Fruit fly (Drosophila melanogaster) whole organism: ENCODE data around the gene OtopLa.

ENCODE experiments used
- CG8478 ChIP-seq: fragments of >200 bp; optimal IDR thresholded peaks from 2 replicates; lab custom pipeline; 2018; ENCODE audit warnings: inconsistent platforms
- Dll ChIP-seq: fragments of >200 bp; optimal IDR thresholded peaks from 2 replicates; lab custom pipeline; 2017
- EcR ChIP-seq, 2 experiments: fragments of >200 bp; optimal IDR thresholded peaks; 2 replicates each; lab custom pipeline; 2017; ENCODE audit warnings: missing biosample characterization in 2 of 2, missing genetic modification characterization in 2 of 2, missing genetic modification reagents in 2 of 2
- pan ChIP-seq: fragments of >200 bp; optimal IDR thresholded peaks from 2 replicates; lab custom pipeline; 2017
- psq ChIP-seq: fragments of >200 bp; optimal IDR thresholded peaks from 2 replicates; lab custom pipeline; 2017
- usp ChIP-seq: fragments of >200 bp; optimal IDR thresholded peaks from 2 replicates; lab custom pipeline; 2017; ENCODE audit warnings: missing biosample characterization, missing genetic modification characterization, mixed read lengths

OtopLa gene

DNA sequence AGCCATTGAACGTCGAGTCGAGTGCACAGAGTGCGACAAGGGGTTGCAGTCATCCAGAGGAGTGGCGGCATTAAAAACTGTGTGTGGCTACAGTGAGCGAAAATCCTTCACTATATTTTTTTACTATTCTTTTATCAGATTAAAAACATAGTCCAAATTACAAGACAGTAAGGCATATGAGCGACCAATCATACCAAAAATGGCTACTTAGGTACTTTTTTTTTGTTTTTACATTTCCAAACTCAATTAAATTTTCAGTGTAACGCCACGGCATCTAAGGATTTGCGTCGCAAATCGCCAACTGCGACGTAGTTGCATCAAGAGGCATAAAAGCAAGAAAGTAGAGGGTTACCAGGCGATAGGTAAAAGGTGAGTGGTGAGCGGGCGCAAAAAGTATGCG, 9.2 kb downstream of the OtopLa start:
- no peak for TF ChIP-seq usp (GFP tag; lab: Kevin White, UChicago)
- no peak for TF ChIP-seq CG8478 (lab: Kevin White, UChicago)

DNA sequence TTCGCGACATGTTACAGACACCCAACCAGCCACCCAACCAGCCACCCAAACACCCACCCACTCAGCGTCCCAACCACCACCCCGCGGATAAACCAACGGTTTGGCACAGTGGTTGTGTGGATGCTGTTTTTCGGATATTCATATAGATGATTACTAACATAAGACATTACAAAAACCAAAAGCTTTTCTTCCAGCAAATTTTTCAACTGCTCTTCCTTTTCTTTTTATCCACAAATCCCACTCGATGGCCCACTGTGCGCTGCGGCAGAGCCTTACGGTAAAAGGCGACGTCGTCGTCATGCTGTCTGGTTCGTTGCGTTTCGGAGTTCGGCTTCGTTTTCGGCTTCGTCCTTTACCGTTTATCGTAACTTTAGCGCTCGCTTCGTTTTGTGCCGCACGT, 9.7 kb downstream of the OtopLa start:
- TF ChIP-seq Dll (no peak), pan (lab: Kevin White, UChicago) (no peak), usp (GFP tag; lab: Kevin White, UChicago) (no peak), CG8478 (lab: Kevin White, UChicago) (no peak), EcR (GFP tag; optimal IDR thresholded peaks at IDR 0.05; lab: Kevin White, UChicago) (no peak), psq (lab: Kevin White, UChicago) (no peak)

DNA sequence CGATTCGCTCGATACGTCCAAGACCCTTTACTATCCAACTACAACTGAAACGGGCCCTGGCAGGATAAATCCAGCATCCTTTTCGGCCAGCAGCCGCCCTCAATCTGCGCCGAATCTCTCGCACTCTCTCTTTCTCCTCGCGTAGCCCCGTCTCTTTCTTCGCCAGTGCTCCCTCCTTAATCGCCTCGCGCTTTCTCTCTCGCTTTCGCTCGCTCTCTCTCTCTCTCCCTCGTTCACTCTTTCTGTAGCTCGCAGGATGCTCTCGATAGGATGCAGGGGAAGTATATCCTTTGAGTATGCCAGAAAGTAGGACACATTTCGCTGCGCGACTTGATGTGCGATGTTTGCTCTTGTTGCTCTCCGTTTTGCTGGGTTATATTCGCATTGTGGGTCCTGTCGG, 10.7 kb downstream of the OtopLa start:
- TF ChIP-seq EcR (GFP tag; optimal IDR thresholded peaks at IDR 0.05; lab: Kevin White, UChicago) = no peak
- no peak for TF ChIP-seq pan (lab: Kevin White, UChicago)
- TF ChIP-seq Dll = no peak
- no peak for TF ChIP-seq psq (lab: Kevin White, UChicago)
- TF ChIP-seq usp (GFP tag; lab: Kevin White, UChicago) = no peak
- no peak for TF ChIP-seq CG8478 (lab: Kevin White, UChicago)

DNA sequence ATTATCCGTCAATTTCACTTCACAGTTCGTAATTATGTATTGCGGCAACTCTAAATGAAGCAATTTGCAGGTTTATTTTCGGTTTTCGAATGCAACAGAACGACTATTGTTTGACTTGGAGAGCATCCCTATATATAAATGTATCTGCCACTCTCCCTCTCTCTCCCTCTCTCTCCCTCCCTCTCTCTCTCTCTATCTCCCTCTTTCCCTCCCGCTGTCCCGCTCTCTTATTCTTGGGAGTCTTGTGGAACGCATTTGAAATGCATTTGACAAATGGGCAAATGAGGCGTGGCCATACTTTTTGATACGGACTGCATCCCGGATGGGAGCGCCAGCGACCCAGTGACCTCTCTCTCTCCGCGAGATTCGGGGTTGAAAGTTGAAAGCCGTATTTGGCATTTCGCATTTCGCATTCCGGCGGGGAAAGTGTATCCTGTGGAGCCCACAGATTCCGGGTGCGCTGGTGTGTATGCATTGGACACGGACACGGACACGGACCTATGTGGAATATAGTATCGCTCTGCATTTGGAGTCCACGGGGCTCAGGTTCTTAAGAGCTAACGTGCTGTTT, 11.7 kb downstream of the OtopLa start:
- no peak for TF ChIP-seq EcR (GFP tag; optimal IDR thresholded peaks at IDR 0.05; lab: Kevin White, UChicago)
- no peak for TF ChIP-seq CG8478 (lab: Kevin White, UChicago)
- no peak for TF ChIP-seq psq (lab: Kevin White, UChicago)
- no peak for TF ChIP-seq usp (GFP tag; lab: Kevin White, UChicago)
- no peak for TF ChIP-seq Dll
- no peak for TF ChIP-seq pan (lab: Kevin White, UChicago)

DNA sequence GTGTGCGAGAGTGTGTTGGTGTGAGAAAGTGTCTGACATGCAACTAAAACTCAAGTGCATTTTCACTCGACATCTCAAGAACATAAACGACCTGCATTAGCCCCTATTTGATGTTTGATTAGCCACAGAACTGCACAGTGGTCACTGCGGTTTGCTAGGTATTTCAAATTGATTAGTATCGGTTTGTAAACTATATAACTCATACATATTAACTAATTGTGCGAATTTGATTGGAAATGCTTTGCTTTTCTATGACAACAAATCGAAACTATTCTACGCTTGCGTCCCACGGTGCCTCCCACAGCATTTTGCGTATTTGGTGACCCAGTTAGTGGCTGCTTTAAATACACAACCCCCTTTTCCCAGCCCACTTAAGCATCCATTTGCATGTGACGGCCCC, 13.6 kb downstream of the OtopLa start:
- TF ChIP-seq EcR (GFP tag; optimal IDR thresholded peaks at IDR 0.05; lab: Kevin White, UChicago) (no peak), pan (lab: Kevin White, UChicago) (no peak), Dll (no peak), usp (GFP tag; lab: Kevin White, UChicago) (no peak), psq (lab: Kevin White, UChicago) (no peak), CG8478 (lab: Kevin White, UChicago) (no peak)

DNA sequence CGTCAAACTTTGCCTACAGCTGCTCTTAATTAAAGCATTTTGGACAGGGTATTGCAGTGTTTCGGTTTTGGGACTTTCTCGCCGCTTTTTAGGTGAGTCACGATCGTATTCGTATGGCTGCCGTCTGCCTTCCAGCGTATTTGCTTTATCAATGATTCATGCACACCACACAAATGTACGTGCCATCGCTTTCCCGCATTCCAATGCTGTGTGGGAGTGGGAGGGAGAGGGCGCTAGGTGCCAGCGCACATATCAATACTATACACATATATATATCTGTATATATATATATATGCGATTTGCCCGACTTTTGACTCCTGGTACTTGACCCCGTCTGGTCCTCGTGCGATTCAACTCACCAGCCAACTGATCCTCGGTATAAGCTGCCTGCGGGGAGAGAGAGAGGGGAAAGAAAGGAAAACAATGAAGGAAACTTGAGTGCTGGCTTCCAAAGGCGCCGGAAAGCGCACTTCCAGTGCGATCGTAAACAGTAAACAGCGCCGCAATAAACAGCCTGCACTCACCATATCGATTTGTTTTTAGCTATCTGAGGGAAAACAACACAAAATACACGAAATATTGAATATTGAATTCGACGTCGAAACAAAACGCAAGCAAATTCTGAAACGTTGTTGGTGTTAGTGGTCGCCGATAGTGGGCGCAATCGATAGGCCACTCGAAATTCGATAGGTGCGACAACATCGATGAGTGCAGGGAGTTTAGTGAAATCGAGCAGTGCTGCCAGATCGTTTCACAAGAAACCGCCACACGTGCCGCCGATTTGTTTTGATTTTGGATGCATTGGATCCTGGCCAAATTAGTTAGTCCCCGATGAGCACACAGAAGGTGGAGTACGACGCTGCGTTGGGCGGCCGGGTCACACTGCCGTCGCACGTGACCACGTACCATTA, 26.1 kb downstream of the OtopLa start, which contains the start of the genes Mlc-c and Pop1:
Gene Mlc-c, minus strand, starts transcription at position 647 of the 911 bp plus-strand sequence.
Gene Pop1, plus strand, starts transcription at position 756 of the 911 bp plus-strand sequence.
- TF ChIP-seq usp (GFP tag; lab: Kevin White, UChicago) (no peak), pan (lab: Kevin White, UChicago) (no peak), EcR (GFP tag; optimal IDR thresholded peaks at IDR 0.05; lab: Kevin White, UChicago) (no peak), psq (lab: Kevin White, UChicago) (no peak), CG8478 (lab: Kevin White, UChicago) (no peak), Dll (no peak)

DNA sequence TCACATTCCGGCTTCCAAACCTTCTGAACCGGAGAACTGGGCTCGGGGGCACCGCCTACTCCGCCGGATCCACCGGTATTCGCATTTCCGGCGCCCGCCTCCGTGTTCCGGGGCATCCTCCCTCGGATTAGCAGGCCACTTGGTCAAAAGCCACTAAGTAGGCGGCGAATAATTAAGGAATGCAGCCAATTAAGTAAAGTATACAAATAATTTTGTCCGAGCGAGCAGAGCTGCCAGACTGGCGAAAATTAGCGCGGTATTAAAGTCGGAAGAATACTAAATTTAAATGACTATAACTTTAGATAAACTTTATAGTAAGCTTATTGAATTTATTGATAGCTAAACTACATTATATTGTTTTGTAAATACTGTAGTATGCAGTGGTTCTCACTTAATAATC, 29.7 kb downstream of the OtopLa start, which contains the start of gene RhoGAP5A:
Gene RhoGAP5A, minus strand, starts transcription at position 245 of the 400 bp plus-strand sequence.
- TF ChIP-seq psq (lab: Kevin White, UChicago) = no peak
- TF ChIP-seq EcR (GFP tag; optimal IDR thresholded peaks at IDR 0.05; lab: Kevin White, UChicago) = no peak
- TF ChIP-seq Dll = no peak
- no peak for TF ChIP-seq pan (lab: Kevin White, UChicago)
- no peak for TF ChIP-seq usp (GFP tag; lab: Kevin White, UChicago)
- no peak for TF ChIP-seq CG8478 (lab: Kevin White, UChicago)

DNA sequence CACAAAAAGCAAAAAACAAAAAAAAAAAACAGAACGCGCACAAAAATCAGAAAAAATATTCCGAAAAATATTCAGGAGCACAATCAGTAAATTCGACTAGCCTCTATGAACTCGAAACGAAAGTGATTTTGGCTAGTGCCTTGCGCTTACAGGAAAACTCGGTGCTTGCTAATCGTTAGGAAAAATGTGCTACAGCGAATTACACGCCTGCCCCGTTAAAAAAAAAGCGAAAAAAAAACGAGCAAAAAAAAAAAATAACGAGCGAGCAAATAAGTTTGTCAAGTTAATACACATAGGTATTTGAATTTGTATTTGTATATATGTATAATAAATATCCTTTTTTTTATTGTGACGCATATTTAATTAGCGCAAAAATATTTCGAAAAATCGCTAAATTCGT, 32.0 kb downstream of the OtopLa start, which contains the start of gene CG34434:
Gene CG34434, minus strand, starts transcription at position 101 of the 400 bp plus-strand sequence.
- TF ChIP-seq Dll = no peak
- no peak for TF ChIP-seq EcR (GFP tag; optimal IDR thresholded peaks at IDR 0.05; lab: Kevin White, UChicago)
- no peak for TF ChIP-seq pan (lab: Kevin White, UChicago)
- no peak for TF ChIP-seq usp (GFP tag; lab: Kevin White, UChicago)
- TF ChIP-seq psq (lab: Kevin White, UChicago) = no peak
- no peak for TF ChIP-seq CG8478 (lab: Kevin White, UChicago)

DNA sequence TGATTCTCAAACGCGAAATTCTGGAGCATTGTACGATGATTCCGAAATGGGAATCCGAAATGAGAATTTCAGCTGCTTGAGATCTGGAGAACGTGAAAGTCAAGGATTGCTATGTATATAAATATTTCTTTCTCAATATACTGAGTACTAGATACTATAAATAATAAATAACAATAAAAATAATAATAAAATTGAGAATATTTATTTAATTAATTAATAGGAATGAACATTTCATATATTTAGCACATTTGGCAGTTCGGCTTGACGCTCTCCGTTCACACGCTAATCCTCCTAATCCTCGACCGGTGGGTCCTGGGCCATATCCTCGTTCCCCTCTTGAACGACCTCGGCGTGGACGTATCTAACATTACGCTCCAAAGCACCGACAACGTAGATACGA, 33.9 kb downstream of the OtopLa start, which contains the start of gene CG34435:
Gene CG34435, minus strand, starts transcription at position 101 of the 400 bp plus-strand sequence.
- no peak for TF ChIP-seq usp (GFP tag; lab: Kevin White, UChicago)
- no peak for TF ChIP-seq Dll
- no peak for TF ChIP-seq pan (lab: Kevin White, UChicago)
- no peak for TF ChIP-seq CG8478 (lab: Kevin White, UChicago)
- TF ChIP-seq psq (lab: Kevin White, UChicago) = no peak

DNA sequence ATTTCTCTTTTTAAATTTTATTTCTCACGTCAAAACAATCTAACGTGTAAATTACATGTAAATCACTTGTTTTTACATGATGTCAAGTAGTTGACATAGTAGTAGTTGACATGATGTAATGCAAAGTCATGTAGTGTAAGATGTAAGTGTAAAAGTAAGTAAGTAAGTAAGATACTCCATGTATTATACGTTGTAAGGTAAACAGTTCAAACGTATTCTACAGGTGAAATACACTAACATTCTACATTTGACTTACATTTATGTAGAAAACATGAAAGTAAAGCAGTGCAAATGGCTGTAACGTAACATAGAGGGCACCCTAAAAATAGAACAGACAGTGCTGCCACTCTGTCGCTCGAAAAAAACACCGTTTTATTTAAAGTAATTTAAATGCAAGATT, 35.3 kb downstream of the OtopLa start:
- TF ChIP-seq EcR (GFP tag; optimal IDR thresholded peaks at IDR 0.05; lab: Kevin White, UChicago) = no peak
- TF ChIP-seq CG8478 (lab: Kevin White, UChicago) = no peak
- no peak for TF ChIP-seq Dll
- no peak for TF ChIP-seq pan (lab: Kevin White, UChicago)
- no peak for TF ChIP-seq usp (GFP tag; lab: Kevin White, UChicago)
- TF ChIP-seq psq (lab: Kevin White, UChicago) = no peak

DNA sequence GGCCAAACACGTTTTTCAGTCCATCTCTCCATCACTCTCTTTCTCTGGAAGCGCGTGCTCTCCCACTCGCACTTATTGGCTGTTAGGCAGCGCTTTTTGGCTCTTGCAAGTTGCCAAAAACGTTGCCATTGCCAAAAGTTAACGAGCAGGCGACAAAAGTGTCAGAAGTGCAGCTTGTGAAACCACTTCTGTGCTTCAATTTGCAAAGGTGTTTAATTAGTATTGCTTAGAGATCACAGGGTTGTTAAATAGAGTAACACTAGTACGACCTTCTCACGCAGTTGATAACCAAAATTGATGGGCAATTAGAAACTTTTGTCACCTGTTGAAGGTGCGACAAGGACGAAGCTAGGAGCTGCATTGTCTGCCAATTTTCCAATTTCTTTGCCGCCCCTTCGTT, 39.8 kb downstream of the OtopLa start:
- no peak for TF ChIP-seq psq (lab: Kevin White, UChicago)
- no peak for TF ChIP-seq EcR (GFP tag; optimal IDR thresholded peaks at IDR 0.05; lab: Kevin White, UChicago)
- TF ChIP-seq usp (GFP tag; lab: Kevin White, UChicago) = no peak
- TF ChIP-seq pan (lab: Kevin White, UChicago) = no peak
- TF ChIP-seq CG8478 (lab: Kevin White, UChicago) = no peak
- no peak for TF ChIP-seq Dll
